Fruit fly (Drosophila melanogaster) whole organism: Measurements from ENCODE around the gene Aos1.
"Not testable (repeated sequence)": the region's sequence is repeated elsewhere in the genome, so short reads cannot be mapped to it uniquely, and the experiment has no call there.

Source experiments
- pan ChIP-seq: fragments of >200 bp; optimal IDR thresholded peaks from 2 replicates; lab custom pipeline; 2017
- psq ChIP-seq: fragments of >200 bp; optimal IDR thresholded peaks from 2 replicates; lab custom pipeline; 2017

DNA sequence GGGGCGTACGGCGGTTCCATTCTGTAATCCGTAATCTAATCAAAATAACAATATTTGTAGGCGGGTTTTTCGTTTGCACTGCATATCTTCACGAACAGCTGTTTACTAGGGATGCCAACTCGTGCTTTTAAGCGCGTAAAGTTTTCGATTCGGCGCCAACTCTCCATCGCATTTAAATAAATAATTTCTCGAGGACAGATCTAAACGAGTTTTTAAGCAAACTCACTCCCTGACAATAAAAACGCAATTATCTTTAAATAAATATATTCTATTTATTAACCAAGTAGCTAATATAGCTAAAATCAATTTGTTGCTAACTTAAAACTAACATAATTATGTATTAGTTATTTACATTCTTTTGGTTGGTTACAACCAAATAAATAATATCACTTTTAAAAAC lies 31.6 kb upstream of the Aos1 start, which contains the start of gene CG5608:
- not testable (repeated sequence) for TF ChIP-seq pan, psq (lab: Kevin White, UChicago)
